Fruit fly (Drosophila melanogaster) whole organism: ENCODE results near the gene Eig71Ec.
A peak's percentile ranks its signal among the peaks of the same experiment; 100 is the strongest.

Source experiments
- CG8478 ChIP-seq: fragments of >200 bp; optimal IDR thresholded peaks from 2 replicates; lab custom pipeline; 2018; ENCODE audit warnings: inconsistent platforms
- Dll ChIP-seq: fragments of >200 bp; optimal IDR thresholded peaks from 2 replicates; lab custom pipeline; 2017
- EcR ChIP-seq, 2 experiments: fragments of >200 bp; optimal IDR thresholded peaks; 2 replicates each; lab custom pipeline; 2017; ENCODE audit warnings: missing biosample characterization in 2 of 2, missing genetic modification characterization in 2 of 2, missing genetic modification reagents in 2 of 2
- pan ChIP-seq: fragments of >200 bp; optimal IDR thresholded peaks from 2 replicates; lab custom pipeline; 2017
- psq ChIP-seq: fragments of >200 bp; optimal IDR thresholded peaks from 2 replicates; lab custom pipeline; 2017
- usp ChIP-seq: fragments of >200 bp; optimal IDR thresholded peaks from 2 replicates; lab custom pipeline; 2017; ENCODE audit warnings: missing biosample characterization, missing genetic modification characterization, mixed read lengths

Gene Eig71Ec

DNA sequence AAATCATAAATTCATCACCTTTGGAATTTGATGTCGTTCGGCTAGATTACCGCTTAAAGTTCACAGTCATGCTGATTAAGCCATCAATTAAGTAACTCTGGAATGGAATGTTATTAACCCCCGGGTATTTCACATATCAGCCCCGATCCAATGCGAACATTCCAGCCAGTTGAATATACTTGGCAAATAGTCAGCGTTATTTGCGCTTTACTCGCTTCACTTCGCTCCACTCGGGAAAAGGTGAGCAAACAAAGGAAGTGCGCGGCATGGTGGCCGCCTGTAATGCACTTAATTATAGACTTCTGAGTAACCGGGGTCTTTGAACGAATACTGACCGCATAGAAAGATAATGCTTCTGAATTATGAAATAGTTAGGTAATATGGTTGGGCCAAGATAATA, 14.4 kb downstream of the Eig71Ec start:
- no peak for TF ChIP-seq Dll (lab: Kevin White, UChicago)
- no peak for TF ChIP-seq psq (lab: Kevin White, UChicago)
- TF ChIP-seq usp, result no peak
- TF ChIP-seq EcR (GFP tag; optimal IDR thresholded peaks at IDR 0.05; lab: Kevin White, UChicago), result no peak
- TF ChIP-seq CG8478 (lab: Kevin White, UChicago), result no peak
- TF ChIP-seq pan (lab: Kevin White, UChicago), result no peak

DNA sequence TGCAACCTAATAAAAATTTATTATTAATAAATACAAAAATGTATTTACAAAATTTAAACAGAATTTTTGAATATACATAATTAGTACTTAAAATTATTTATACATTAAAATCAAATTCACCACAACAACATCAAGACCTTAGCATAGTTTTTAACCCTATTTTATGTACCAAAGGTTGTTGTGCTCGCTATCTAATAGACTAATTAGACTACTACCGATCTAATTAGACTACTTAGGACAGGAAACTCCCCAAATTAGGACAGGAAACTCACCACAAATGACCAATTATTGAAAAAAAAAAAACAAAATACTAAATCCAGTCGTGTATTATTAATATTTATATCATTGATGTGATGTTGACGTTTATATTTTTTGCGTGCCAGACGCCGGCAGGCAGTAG, 15.1 kb downstream of the Eig71Ec start:
- TF ChIP-seq EcR (GFP tag; optimal IDR thresholded peaks at IDR 0.05; lab: Kevin White, UChicago) (no peak), Dll (lab: Kevin White, UChicago) (no peak), usp (no peak), CG8478 (lab: Kevin White, UChicago) (no peak), pan (lab: Kevin White, UChicago) (no peak)

DNA sequence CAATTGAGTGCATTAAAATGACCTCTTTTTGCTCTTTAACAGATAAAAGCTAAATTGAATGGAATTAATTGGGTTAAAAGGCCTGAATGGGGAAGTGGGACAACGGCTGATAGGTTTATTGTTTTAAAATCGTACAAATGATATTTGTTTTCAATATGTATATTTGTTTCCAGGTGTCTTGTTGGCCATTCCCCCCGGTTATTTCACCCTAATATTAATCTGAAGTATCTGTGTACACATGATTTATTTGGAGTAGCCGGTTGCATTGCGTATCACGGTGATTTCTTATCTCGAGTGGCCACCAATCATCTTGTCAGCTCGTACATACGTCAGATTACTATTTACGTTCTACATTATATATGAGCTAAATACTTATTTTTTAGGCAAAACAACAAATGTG, 15.7 kb downstream of the Eig71Ec start:
- TF ChIP-seq psq (lab: Kevin White, UChicago) (no peak), pan (lab: Kevin White, UChicago) (no peak)

DNA sequence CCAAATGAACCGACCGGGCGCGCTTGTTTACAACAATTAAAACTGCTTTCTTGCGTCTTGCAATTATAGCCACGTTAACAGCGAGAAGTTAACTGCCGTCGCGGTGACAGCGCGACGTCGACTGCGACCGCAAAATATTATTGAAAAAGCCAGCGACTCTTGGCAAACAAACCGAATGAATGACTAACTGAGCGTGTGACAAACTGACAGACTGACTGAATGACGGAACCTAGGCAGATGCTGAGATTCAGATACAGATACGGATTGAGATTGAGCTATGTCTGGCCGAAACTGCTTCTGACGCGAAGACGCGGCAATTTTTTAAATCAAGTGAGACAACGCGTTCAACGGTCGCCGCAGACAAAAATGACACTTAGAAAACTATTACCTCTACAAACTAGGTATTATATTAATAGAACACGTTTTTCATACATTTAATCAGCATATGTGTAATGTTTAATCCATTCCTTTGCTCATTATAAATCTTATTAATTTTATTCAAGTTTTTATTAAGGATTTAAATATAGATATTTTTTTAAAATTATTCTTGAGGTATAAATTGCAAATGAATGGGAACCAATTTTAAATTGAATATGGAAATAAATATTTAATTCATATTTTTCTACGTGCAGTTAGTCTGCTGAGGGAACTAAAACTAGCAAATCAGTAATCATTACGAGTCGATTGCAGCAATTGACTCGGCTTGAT, 17.5 kb downstream of the Eig71Ec start:
- TF ChIP-seq usp, result no peak
- no peak for TF ChIP-seq psq (lab: Kevin White, UChicago)
- TF ChIP-seq CG8478 (lab: Kevin White, UChicago), result no peak
- TF ChIP-seq Dll (lab: Kevin White, UChicago), result no peak
- no peak for TF ChIP-seq pan (lab: Kevin White, UChicago)
- no peak for TF ChIP-seq EcR (GFP tag; optimal IDR thresholded peaks at IDR 0.05; lab: Kevin White, UChicago)

DNA sequence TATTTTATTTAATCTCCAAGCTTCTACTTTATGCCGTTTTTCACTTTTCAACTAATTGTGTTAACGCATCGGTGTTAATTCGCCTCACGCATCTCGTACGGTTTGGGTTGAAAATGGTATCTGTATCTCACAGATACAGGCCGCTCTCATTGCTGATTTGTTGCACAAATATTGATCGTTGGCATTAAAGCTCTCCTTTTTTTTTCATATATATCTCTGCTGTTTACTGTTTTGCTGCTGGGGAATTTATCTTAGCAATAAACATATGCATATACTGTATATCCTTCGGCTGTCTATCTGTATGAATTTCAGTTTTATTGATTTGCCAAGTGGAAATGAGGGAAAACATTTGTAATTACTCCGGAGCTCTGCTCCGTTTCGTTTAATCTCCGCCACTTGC, 19.4 kb downstream of the Eig71Ec start:
- TF ChIP-seq CG8478 (lab: Kevin White, UChicago) (no peak), Dll (lab: Kevin White, UChicago) (no peak), pan (lab: Kevin White, UChicago) (no peak), EcR (GFP tag; optimal IDR thresholded peaks at IDR 0.05; lab: Kevin White, UChicago) (no peak), psq (lab: Kevin White, UChicago) (no peak), usp (no peak)

DNA sequence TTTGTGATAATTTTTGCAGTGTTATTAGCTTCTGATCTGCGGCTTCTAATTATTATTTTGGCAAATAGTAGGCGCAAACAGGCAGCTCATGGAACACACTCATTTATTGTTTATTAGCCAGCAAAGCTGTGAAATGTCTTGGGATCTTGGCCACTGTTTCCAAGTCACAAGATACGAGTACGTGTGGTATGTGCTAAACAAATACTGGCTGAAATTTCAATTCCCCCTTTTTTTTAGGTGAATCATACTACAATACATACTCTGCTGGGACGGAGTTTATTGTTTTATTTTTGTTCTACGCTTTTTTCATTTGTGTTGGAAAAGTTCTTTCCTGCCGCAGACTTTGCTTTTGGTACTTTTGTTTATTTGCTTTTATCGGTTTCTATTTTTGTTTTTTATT, 21.0 kb downstream of the Eig71Ec start:
- TF ChIP-seq pan (lab: Kevin White, UChicago), result no peak
- TF ChIP-seq usp, result no peak
- TF ChIP-seq CG8478 (lab: Kevin White, UChicago), result no peak
- no peak for TF ChIP-seq psq (lab: Kevin White, UChicago)
- no peak for TF ChIP-seq EcR (GFP tag; optimal IDR thresholded peaks at IDR 0.05; lab: Kevin White, UChicago)
- TF ChIP-seq Dll (lab: Kevin White, UChicago), result no peak

DNA sequence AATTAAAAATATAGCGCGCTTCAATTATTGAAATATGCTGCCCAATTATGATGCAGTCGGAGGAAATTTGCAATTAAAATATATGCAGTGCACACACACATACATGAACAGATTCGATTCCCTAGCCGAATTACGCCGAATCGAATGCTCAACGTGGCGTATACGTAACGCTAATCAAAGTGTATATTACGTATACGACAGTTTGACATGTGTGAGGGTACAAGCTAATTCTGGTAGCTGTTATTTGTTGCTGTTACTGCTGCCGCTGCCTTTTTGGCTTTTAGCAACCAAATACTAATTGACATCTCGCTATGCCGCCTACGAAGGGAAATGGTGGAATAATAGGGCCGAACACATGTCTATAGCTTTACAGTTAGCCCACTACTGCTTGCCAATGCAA, 24.8 kb downstream of the Eig71Ec start:
- TF ChIP-seq Dll (lab: Kevin White, UChicago), result no peak
- TF ChIP-seq usp, result no peak
- no peak for TF ChIP-seq EcR (GFP tag; optimal IDR thresholded peaks at IDR 0.05; lab: Kevin White, UChicago)
- no peak for TF ChIP-seq psq (lab: Kevin White, UChicago)
- TF ChIP-seq CG8478 (lab: Kevin White, UChicago), result no peak
- no peak for TF ChIP-seq pan (lab: Kevin White, UChicago)

DNA sequence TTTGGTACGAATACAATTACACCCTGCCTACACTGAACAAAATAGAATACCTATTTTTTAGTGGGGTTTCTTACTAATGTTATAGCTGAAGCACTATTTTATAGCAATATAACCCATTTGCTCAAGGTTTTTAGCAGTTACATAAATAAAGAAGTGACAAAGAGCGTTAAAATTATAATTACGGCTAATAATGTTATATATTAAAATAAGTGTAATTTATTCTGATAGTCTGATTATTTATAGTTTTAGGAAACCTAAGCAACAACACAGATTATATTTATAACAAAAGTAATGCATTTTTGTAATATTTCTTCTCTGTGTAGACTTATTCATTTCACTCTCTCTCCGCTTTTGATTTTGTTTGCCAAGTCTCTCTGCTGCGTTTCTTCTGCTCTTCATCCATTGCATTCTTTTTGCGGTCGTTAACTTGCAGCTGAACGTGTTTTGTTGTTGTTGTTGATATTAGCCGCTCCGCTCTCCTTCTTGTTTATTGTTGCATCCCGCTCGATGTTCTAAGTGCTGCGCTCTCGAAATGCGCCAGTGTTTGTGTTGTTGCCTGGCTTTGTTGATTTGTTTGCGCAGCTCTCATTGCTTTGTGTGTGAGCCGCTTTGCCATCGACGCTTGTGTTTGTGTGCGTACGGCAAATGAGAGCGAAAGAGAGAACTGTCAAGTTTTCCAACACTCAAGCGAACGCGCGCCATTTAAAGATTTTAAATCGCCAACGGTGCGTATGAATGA, 26.2 kb downstream of the Eig71Ec start:
- TF ChIP-seq EcR (GFP tag; optimal IDR thresholded peaks at IDR 0.05; lab: Kevin White, UChicago), result peak; percentile 43 to 81
- no peak for TF ChIP-seq usp

DNA sequence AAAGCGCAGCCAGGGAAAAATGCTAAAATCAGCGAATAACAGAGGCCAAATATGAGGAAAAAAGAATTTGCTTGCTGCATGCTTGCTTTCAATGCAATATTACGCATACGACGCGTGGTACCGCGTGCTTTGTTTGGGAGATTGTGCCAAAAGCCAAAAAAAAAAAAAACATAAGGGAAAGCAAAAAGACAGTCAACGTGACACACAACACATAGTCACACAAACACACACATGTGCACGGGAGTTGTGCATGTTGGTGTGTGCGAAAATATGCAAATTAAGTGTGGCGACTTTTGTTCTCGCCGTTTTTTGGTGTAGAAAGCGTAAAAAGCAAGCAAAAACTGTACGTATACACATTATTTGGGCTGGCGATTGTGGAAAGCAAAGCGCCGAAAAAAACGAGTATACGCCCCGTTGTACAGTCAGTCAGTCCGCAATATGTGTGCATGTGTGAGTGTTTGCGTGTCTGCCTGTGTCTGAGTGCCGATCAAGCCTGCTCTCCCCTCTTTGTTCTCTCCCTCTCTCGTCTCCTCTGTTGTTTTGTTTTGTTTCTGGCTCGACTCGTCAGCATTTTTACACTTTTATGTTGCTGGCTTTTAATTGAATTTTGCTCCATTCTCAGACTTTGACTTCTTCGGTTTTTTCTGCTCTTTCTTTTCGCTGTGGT, 27.0 kb downstream of the Eig71Ec start:
- TF ChIP-seq pan (lab: Kevin White, UChicago), result no peak
- TF ChIP-seq Dll (lab: Kevin White, UChicago), result no peak
- no peak for TF ChIP-seq CG8478 (lab: Kevin White, UChicago)
- TF ChIP-seq EcR (GFP tag; optimal IDR thresholded peaks at IDR 0.05; lab: Kevin White, UChicago), result no peak
- no peak for TF ChIP-seq psq (lab: Kevin White, UChicago)
- TF ChIP-seq usp, result no peak

DNA sequence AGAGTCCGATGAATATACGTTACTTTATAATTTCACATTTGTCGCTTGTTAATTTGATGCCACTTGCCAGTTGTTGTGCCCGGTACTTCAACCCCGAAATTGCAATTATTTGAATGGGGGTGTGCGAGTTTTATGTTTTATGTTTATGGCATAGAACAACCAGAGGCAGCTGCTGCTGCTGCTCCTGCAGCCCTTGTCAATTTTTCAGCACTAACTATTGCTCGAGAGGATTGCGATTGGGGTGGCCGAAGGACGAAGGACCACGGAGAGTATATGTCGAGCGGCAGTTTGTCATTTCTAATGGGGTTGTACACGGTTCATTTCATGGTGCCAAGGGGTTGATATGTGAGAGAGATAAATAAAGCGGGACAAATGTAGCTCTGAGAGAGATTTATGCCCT, 28.0 kb downstream of the Eig71Ec start:
- TF ChIP-seq usp (no peak), psq (lab: Kevin White, UChicago) (no peak), CG8478 (lab: Kevin White, UChicago) (no peak), pan (lab: Kevin White, UChicago) (no peak), Dll (lab: Kevin White, UChicago) (no peak), EcR (GFP tag; optimal IDR thresholded peaks at IDR 0.05; lab: Kevin White, UChicago) (no peak)

DNA sequence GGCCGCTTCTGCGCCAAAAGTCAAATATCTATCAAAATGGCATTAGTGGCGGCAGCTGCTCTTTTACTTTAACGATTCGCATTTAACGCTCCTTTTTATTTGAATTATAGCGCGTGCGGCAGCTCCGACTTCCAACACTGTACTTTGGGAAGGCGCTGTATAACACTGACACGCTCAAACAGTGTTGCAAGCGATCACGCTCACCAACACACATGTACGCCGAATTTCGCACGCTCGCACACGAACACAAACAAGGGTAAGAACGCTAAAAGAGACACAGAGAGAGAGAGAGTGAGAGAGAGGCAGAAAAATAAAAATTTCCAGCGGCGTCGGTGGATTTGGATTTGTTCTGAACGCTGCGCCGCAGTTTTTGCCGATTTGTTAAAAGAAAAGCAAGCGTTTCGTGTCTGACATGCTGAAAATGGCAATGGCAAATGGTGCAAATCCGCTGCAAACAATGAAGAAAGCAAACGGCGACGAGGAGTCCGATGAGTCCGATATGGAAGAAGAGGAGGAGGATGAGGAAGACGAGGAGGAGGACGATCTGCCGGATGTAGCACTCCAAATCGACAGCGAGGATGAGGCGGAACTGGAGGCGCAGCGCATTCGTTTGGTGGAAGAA, 32.3 kb downstream of the Eig71Ec start, which contains the start of gene Phs:
Gene Phs (plus strand): TSS at position 276 of the 622 bp plus-strand sequence.
- TF ChIP-seq Dll (lab: Kevin White, UChicago) (peak; percentile 84), CG8478 (lab: Kevin White, UChicago) (no peak)
